Fruit fly (Drosophila melanogaster) whole organism, embryonic: Measurements from ENCODE around the gene Hecw.
A peak's percentile ranks its signal among the peaks of the same experiment; 100 is the strongest.

Experiments
- B-H2 ChIP-seq: fragments of 200-800 bp; sonication (Bioruptor generic); optimal IDR thresholded peaks from 2 replicates; lab custom pipeline; 2018; ENCODE audit warnings: missing biosample characterization, mild to moderate bottlenecking, missing genetic modification characterization
- CG10366 ChIP-seq: fragments of 200-800 bp; sonication (Bioruptor generic); IDR thresholded peaks from 2 replicates; pipeline ENCODE4 v1.3.6; 2022; ENCODE audit warnings: missing biosample characterization, missing genetic modification characterization
- CG10565 ChIP-seq: fragments of 200-800 bp; sonication (Bioruptor generic); optimal IDR thresholded peaks from 3 replicates; lab custom pipeline; 2016; ENCODE audit warnings: missing biosample characterization, mild to moderate bottlenecking, missing genetic modification characterization
- CG10959 ChIP-seq: fragments of 200-800 bp; sonication (Bioruptor generic); IDR thresholded peaks from 2 replicates; pipeline ENCODE4 v1.3.6; 2022; ENCODE audit warnings: missing biosample characterization, missing genetic modification characterization
- CG13424 ChIP-seq: fragments of 200-800 bp; sonication (Bioruptor generic); optimal IDR thresholded peaks from 2 replicates; lab custom pipeline; 2019; ENCODE audit warnings: missing biosample characterization, mild to moderate bottlenecking, missing genetic modification characterization, moderate library complexity
- CG14014 ChIP-seq: fragments of 200-800 bp; sonication (Bioruptor generic); IDR thresholded peaks from 2 replicates; pipeline ENCODE4 v1.3.6; 2022; ENCODE audit warnings: missing biosample characterization, missing genetic modification characterization
- CG14710 ChIP-seq: fragments of 200-800 bp; sonication (Bioruptor generic); optimal IDR thresholded peaks from 3 replicates; lab custom pipeline; 2019; ENCODE audit warnings: missing biosample characterization, mild to moderate bottlenecking, missing genetic modification characterization, moderate library complexity
- CG15269 ChIP-seq: fragments of 200-800 bp; sonication (Bioruptor generic); optimal IDR thresholded peaks from 2 replicates; lab custom pipeline; 2018; ENCODE audit warnings: missing biosample characterization, mild to moderate bottlenecking, missing genetic modification characterization, moderate library complexity
- CG2116 ChIP-seq: fragments of 200-800 bp; sonication (Bioruptor generic); optimal IDR thresholded peaks from 3 replicates; lab custom pipeline; 2018; ENCODE audit warnings: missing biosample characterization, mild to moderate bottlenecking, missing genetic modification characterization
- CG2120 ChIP-seq: fragments of 200-800 bp; sonication (Bioruptor generic); optimal IDR thresholded peaks from 3 replicates; lab custom pipeline; 2016; ENCODE audit warnings: missing biosample characterization, missing genetic modification characterization
- CG2202 ChIP-seq: fragments of 200-800 bp; sonication (Bioruptor generic); optimal IDR thresholded peaks from 2 replicates; lab custom pipeline; 2018; ENCODE audit warnings: missing biosample characterization, mild to moderate bottlenecking, missing genetic modification characterization
- CG2678 ChIP-seq: fragments of 200-800 bp; sonication (Bioruptor generic); optimal IDR thresholded peaks from 3 replicates; lab custom pipeline; 2019; ENCODE audit warnings: missing biosample characterization, mild to moderate bottlenecking, missing genetic modification characterization, moderate library complexity
- CG2712 ChIP-seq: fragments of 200-800 bp; optimal IDR thresholded peaks from 3 replicates; lab custom pipeline; 2019; ENCODE audit warnings: missing biosample characterization, mild to moderate bottlenecking, missing genetic modification characterization, moderate library complexity
- CG3281 ChIP-seq: fragments of 200-800 bp; sonication (Bioruptor generic); optimal IDR thresholded peaks from 3 replicates; lab custom pipeline; 2017; ENCODE audit warnings: missing biosample characterization, mild to moderate bottlenecking, missing genetic modification characterization
- CG42726 ChIP-seq: fragments of 200-800 bp; sonication (Bioruptor generic); IDR thresholded peaks from 2 replicates; pipeline ENCODE4 v1.3.6; 2022; ENCODE audit warnings: missing biosample characterization, missing genetic modification characterization; ENCODE audit not compliant: partially characterized antibody
- CG4404 ChIP-seq: fragments of 200-800 bp; sonication (Bioruptor generic); IDR thresholded peaks from 2 replicates; pipeline ENCODE4 v1.3.6; 2022; ENCODE audit warnings: missing biosample characterization, missing genetic modification characterization
- CG4730 ChIP-seq: fragments of 200-800 bp; sonication (Bioruptor generic); IDR thresholded peaks from 2 replicates; pipeline ENCODE4 v1.3.6; 2022; ENCODE audit warnings: missing biosample characterization, missing genetic modification characterization
- CG4854 ChIP-seq: fragments of 200-800 bp; sonication (Bioruptor generic); optimal IDR thresholded peaks from 2 replicates; lab custom pipeline; 2016; ENCODE audit warnings: missing biosample characterization, missing genetic modification characterization, inconsistent platforms
- CG5953 ChIP-seq: fragments of 200-800 bp; sonication (Bioruptor generic); IDR thresholded peaks from 2 replicates; pipeline ENCODE4 v1.3.6; 2022; ENCODE audit warnings: missing biosample characterization, missing genetic modification characterization
- CG6272 ChIP-seq: fragments of 200-800 bp; sonication (Bioruptor generic); IDR thresholded peaks from 2 replicates; pipeline ENCODE4 v1.3.6; 2022; ENCODE audit warnings: missing biosample characterization, missing genetic modification characterization
- CG7963 ChIP-seq: fragments of 200-800 bp; sonication (Bioruptor generic); IDR thresholded peaks from 3 replicates; pipeline ENCODE4 v1.3.6; 2022; ENCODE audit warnings: missing biosample characterization, missing genetic modification characterization; ENCODE audit not compliant: partially characterized antibody
- Deaf1 ChIP-seq: fragments of 200-800 bp; optimal IDR thresholded peaks from 3 replicates; lab custom pipeline; 2019; ENCODE audit warnings: missing biosample characterization, mild to moderate bottlenecking, missing genetic modification characterization, moderate library complexity
- Dll ChIP-seq: fragments of 200-800 bp; sonication (Bioruptor generic); IDR thresholded peaks from 4 replicates; pipeline ENCODE4 v1.3.6; 2022; ENCODE audit warnings: missing biosample characterization, missing genetic modification characterization; ENCODE audit not compliant: partially characterized antibody
- Fer1 ChIP-seq: fragments of 200-800 bp; sonication (Bioruptor generic); optimal IDR thresholded peaks from 2 replicates; lab custom pipeline; 2017; ENCODE audit warnings: missing biosample characterization, mild to moderate bottlenecking, missing genetic modification characterization
- Nf-YA ChIP-seq: fragments of 200-800 bp; sonication (Bioruptor generic); IDR thresholded peaks from 2 replicates; pipeline ENCODE4 v1.3.6; 2022; ENCODE audit warnings: missing biosample characterization, missing genetic modification characterization
- Sox100B ChIP-seq: fragments of 200-800 bp; sonication (Bioruptor generic); optimal IDR thresholded peaks from 3 replicates; lab custom pipeline; 2018; ENCODE audit warnings: missing biosample characterization, mild to moderate bottlenecking, missing genetic modification characterization
- Sry-β ChIP-seq: fragments of 200-800 bp; sonication (Bioruptor generic); optimal IDR thresholded peaks from 2 replicates; lab custom pipeline; 2018; ENCODE audit warnings: missing biosample characterization, mild to moderate bottlenecking, missing genetic modification characterization, moderate library complexity
- aop ChIP-seq: fragments of 200-800 bp; sonication (Bioruptor generic); IDR thresholded peaks from 2 replicates; pipeline ENCODE4 v1.3.6; 2022; ENCODE audit warnings: missing biosample characterization, missing genetic modification characterization
- bowl ChIP-seq: fragments of 200-800 bp; sonication (Bioruptor generic); IDR thresholded peaks from 2 replicates; pipeline ENCODE4 v1.3.6; 2022; ENCODE audit warnings: missing biosample characterization, missing genetic modification characterization
- cato ChIP-seq: fragments of 200-800 bp; sonication (Bioruptor generic); optimal IDR thresholded peaks from 2 replicates; lab custom pipeline; 2016; ENCODE audit warnings: missing biosample characterization, missing genetic modification characterization, borderline replicate concordance
- crol ChIP-seq: fragments of 200-800 bp; sonication (Bioruptor generic); IDR thresholded peaks from 2 replicates; pipeline ENCODE4 v1.3.6; 2022; ENCODE audit warnings: missing biosample characterization, missing genetic modification characterization
- da ChIP-seq: fragments of 200-800 bp; sonication (Bioruptor generic); optimal IDR thresholded peaks from 2 replicates; lab custom pipeline; 2016; ENCODE audit warnings: missing biosample characterization, missing genetic modification characterization
- emc ChIP-seq: fragments of 200-800 bp; sonication (Bioruptor generic); optimal IDR thresholded peaks from 2 replicates; lab custom pipeline; 2016; ENCODE audit warnings: missing biosample characterization, missing genetic modification characterization
- exex ChIP-seq: fragments of 200-800 bp; sonication (Bioruptor generic); optimal IDR thresholded peaks from 4 replicates; lab custom pipeline; 2018; ENCODE audit warnings: missing biosample characterization, mild to moderate bottlenecking, missing genetic modification characterization, moderate library complexity
- gcm2 ChIP-seq: fragments of 200-800 bp; sonication (Bioruptor generic); optimal IDR thresholded peaks from 2 replicates; lab custom pipeline; 2016; ENCODE audit warnings: missing biosample characterization, missing genetic modification characterization
- gt ChIP-seq: fragments of 200-800 bp; sonication (Bioruptor generic); IDR thresholded peaks from 2 replicates; pipeline ENCODE4 v1.3.6; 2022; ENCODE audit warnings: missing biosample characterization, missing genetic modification characterization
- kay ChIP-seq: fragments of 200-800 bp; sonication (Bioruptor generic); optimal IDR thresholded peaks from 2 replicates; lab custom pipeline; 2016; ENCODE audit warnings: missing biosample characterization, missing genetic modification characterization
- ken ChIP-seq: fragments of 200-800 bp; sonication (Bioruptor generic); IDR thresholded peaks from 3 replicates; pipeline ENCODE4 v1.3.6; 2022; ENCODE audit warnings: missing biosample characterization, missing genetic modification characterization
- lov ChIP-seq, 2 experiments: fragments of 200-800 bp in 1 of 2; fragments of >200 bp in 1 of 2; sonication (Bioruptor generic) in 1 of 2; IDR thresholded peaks in 1 of 2; optimal IDR thresholded peaks in 1 of 2; 2 replicates in 1 of 2; 3 replicates in 1 of 2; pipeline versions ENCODE4 v1.3.6 to Lab custom; 2017 to 2022; ENCODE audit warnings: missing biosample characterization in 1 of 2, missing genetic modification characterization in 1 of 2
- nmo ChIP-seq: fragments of 200-800 bp; sonication (Bioruptor generic); optimal IDR thresholded peaks from 2 replicates; lab custom pipeline; 2018; ENCODE audit warnings: missing biosample characterization, mild to moderate bottlenecking, missing genetic modification characterization, moderate library complexity
- p53 ChIP-seq: fragments of 200-800 bp; sonication (Bioruptor generic); optimal IDR thresholded peaks from 2 replicates; lab custom pipeline; 2016; ENCODE audit warnings: missing biosample characterization, missing genetic modification characterization
- pros ChIP-seq: fragments of 200-800 bp; sonication (Bioruptor generic); optimal IDR thresholded peaks from 3 replicates; lab custom pipeline; 2019; ENCODE audit warnings: missing biosample characterization, mild to moderate bottlenecking, missing genetic modification characterization, moderate library complexity
- repo ChIP-seq: fragments of 200-800 bp; sonication (Bioruptor generic); optimal IDR thresholded peaks from 2 replicates; lab custom pipeline; 2016; ENCODE audit warnings: missing biosample characterization, missing genetic modification characterization
- rib ChIP-seq: fragments of 200-800 bp; sonication (Bioruptor generic); IDR thresholded peaks from 2 replicates; pipeline ENCODE4 v1.3.6; 2022; ENCODE audit warnings: missing biosample characterization, missing genetic modification characterization
- sens ChIP-seq: fragments of 200-800 bp; sonication (Bioruptor generic); peaks from one replicate; lab custom pipeline; 2016; ENCODE audit warnings: missing biosample characterization, missing genetic modification characterization
- slbo ChIP-seq: fragments of 200-800 bp; sonication (Bioruptor generic); IDR thresholded peaks from 2 replicates; pipeline ENCODE4 v1.3.6; 2022; ENCODE audit warnings: missing biosample characterization, missing genetic modification characterization
- slp2 ChIP-seq: fragments of 200-800 bp; sonication (Bioruptor generic); optimal IDR thresholded peaks from 2 replicates; lab custom pipeline; 2016; ENCODE audit warnings: missing biosample characterization, missing genetic modification characterization
- tll ChIP-seq, 2 experiments: fragments of 200-800 bp in 1 of 2; fragments of >200 bp in 1 of 2; sonication (Bioruptor generic) in 1 of 2; optimal IDR thresholded peaks; 2 replicates each; lab custom pipeline; 2017 to 2019; ENCODE audit warnings: missing biosample characterization in 2 of 2, missing genetic modification characterization in 2 of 2, mild to moderate bottlenecking in 1 of 2, moderate library complexity in 1 of 2
- usp ChIP-seq: fragments of >200 bp; optimal IDR thresholded peaks from 2 replicates; lab custom pipeline; 2017; ENCODE audit warnings: missing biosample characterization, missing genetic modification characterization
- vfl ChIP-seq: fragments of 200-800 bp; sonication (Bioruptor generic); optimal IDR thresholded peaks from 2 replicates; lab custom pipeline; 2016; ENCODE audit warnings: missing biosample characterization, missing genetic modification characterization

Hecw gene

DNA sequence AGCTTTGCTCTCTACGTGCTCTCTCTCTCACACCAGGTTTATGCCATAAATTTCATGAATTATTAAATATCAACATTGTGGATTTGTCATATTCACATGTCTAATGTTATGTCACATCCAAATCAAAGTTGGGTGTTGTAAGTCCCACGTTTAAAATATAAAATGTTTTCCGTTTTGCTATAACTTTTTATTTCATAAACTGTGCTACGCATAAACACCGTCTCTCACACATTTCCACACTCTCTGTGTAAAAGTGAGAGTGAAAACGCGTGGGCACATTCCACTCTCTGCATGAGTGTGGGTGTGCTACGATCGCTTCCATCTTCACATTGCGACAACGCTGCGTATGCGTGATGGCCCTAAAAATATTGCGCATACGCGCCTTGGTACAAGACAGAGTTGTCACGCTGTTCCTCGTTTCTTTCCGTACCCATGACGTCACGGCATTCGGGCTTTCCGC lies 32.0 kb downstream of the Hecw start (continued):
- TF ChIP-seq CG4404 (GFP tag; lab: Robert Waterston, UW) (peak; percentile 59), CG4854 (GFP tag; lab: Kevin White, UChicago) (peak; percentile 96), CG4730 (peak; percentile 88), exex (tag; lab: Kevin White, UChicago) (peak; percentile 93), sens (GFP tag; lab: Kevin White, UChicago) (peak; percentile 99), gcm2 (GFP tag; lab: Kevin White, UChicago) (peak; percentile 93), B-H2 (GFP tag; lab: Kevin White, UChicago) (peak; percentile 99), CG14710 (peak; percentile 89), CG10366 (GFP tag; lab: Robert Waterston, UW) (peak; percentile 94), Sox100B (GFP tag; lab: Kevin White, UChicago) (peak; percentile 96), CG6272 (peak; percentile 74), bowl (GFP tag; lab: Robert Waterston, UW) (peak; percentile 90), CG15269 (tag; lab: Kevin White, UChicago) (peak; percentile 99), CG2120 (peak; percentile 98), slbo (GFP tag; lab: Robert Waterston, UW) (peak; percentile 95), cato (GFP tag; lab: Kevin White, UChicago) (peak; percentile 77), Deaf1 (tag; lab: Kevin White, UChicago) (peak; percentile 85), crol (GFP tag; lab: Robert Waterston, UW) (no peak), gt (GFP tag; lab: Robert Waterston, UW) (peak; percentile 60; the same call in 1 of the 2 replicates), Dll (0 out of 4 replicates have a peak, but pooled peaks have one; percentile 20), CG7963 (no peak), aop (GFP tag; lab: Robert Waterston, UW) (peak; percentile 86), CG42726 (GFP tag; lab: Robert Waterston, UW) (no peak), p53 (peak; percentile 85), Nf-YA (GFP tag; lab: Robert Waterston, UW) (peak; percentile 94), CG10959 (GFP tag; lab: Robert Waterston, UW) (peak; percentile 60), CG2678 (tag; lab: Kevin White, UChicago) (peak; percentile 99), slp2 (GFP tag; lab: Kevin White, UChicago) (peak; percentile 92), CG5953 (GFP tag; lab: Robert Waterston, UW) (peak; percentile 92), vfl (peak; percentile 95), CG2202 (tag; lab: Kevin White, UChicago) (peak; percentile 75), Sry-β (GFP tag; lab: Kevin White, UChicago) (peak; percentile 47), CG10565 (GFP tag; lab: Kevin White, UChicago) (peak; percentile 68), lov (optimal IDR thresholded peaks at IDR 0.05; lab: Kevin White, UChicago) (no peak), lov (GFP tag; IDR thresholded peaks at IDR 0.05; lab: Robert Waterston, UW) (peak; percentile 76; the same call in 2 of the 3 replicates), usp (GFP tag; lab: Kevin White, UChicago) (no peak), CG2116 (GFP tag; lab: Kevin White, UChicago) (peak; percentile 83), kay (GFP tag; lab: Kevin White, UChicago) (peak; percentile 79), CG3281 (GFP tag; lab: Kevin White, UChicago) (peak; percentile 99), repo (GFP tag; lab: Kevin White, UChicago) (peak; percentile 96), tll (GFP tag; optimal IDR thresholded peaks at IDR 0.05; lab: Kevin White, UChicago) (peak in 1 of 2 experiments; percentile 0), emc (GFP tag; lab: Kevin White, UChicago) (peak; percentile 87), rib (peak; percentile 97), CG14014 (GFP tag; lab: Robert Waterston, UW) (peak; percentile 97), CG2712 (peak; percentile 97), CG13424 (tag; lab: Kevin White, UChicago) (peak; percentile 99), ken (GFP tag; lab: Robert Waterston, UW) (peak; percentile 93), Fer1 (GFP tag; lab: Kevin White, UChicago) (peak; percentile 99), pros (GFP tag; lab: Kevin White, UChicago) (peak; percentile 72), nmo (peak; percentile 96), da (GFP tag; lab: Kevin White, UChicago) (peak; percentile 81)
